Worm (Caenorhabditis elegans) whole organism, young adult: ENCODE measurements around the gene Y54G2A.49.

Experiments
- K11D2.4 ChIP-seq: fragments of 200-800 bp; sonication (Bioruptor generic); IDR thresholded peaks from 2 replicates; pipeline ENCODE4 v1.3.6; 2022; ENCODE audit warnings: missing genetic modification reagents, missing genetic modification characterization, missing compliant biosample characterization
- Y53G8AR.9 ChIP-seq: fragments of 200-800 bp; sonication (Bioruptor generic); conservative IDR thresholded peaks from 2 replicates; pipeline ENCODE4 v1.3.6; 2022; ENCODE audit warnings: missing genetic modification reagents, missing genetic modification characterization, missing compliant biosample characterization
- Y56A3A.18 ChIP-seq: fragments of 200-800 bp; sonication (Bioruptor generic); IDR thresholded peaks from 2 replicates; pipeline ENCODE4 v1.3.6; 2022; ENCODE audit warnings: missing genetic modification reagents, missing genetic modification characterization, missing compliant biosample characterization
- ama-1 ChIP-seq, 3 experiments: fragments of 150-350 bp in 1 of 3; sonication (generic microtip) in 2 of 3; optimal IDR thresholded peaks; 2 replicates each; lab custom pipeline; 2014 to 2018; ENCODE audit warnings: missing biosample characterization in 2 of 3, missing genetic modification characterization in 2 of 3, missing genetic modification reagents in 2 of 3
- ceh-91 ChIP-seq: fragments of 200-800 bp; sonication (Bioruptor generic); IDR thresholded peaks from 2 replicates; pipeline ENCODE4 v1.3.6; 2022; ENCODE audit warnings: missing genetic modification reagents, missing genetic modification characterization, missing compliant biosample characterization
- repo-1 ChIP-seq: sonication (generic microtip); optimal IDR thresholded peaks from 2 replicates; lab custom pipeline; 2017; ENCODE audit warnings: mild to moderate bottlenecking, missing genetic modification characterization, missing compliant biosample characterization

ce11 chrIV:2855056-2855752, 2.1 kb upstream of the Y54G2A.49 start:
- no peak for TF ChIP-seq Y53G8AR.9 (GFP tag; lab: Robert Waterston, UW)
- no peak for TF ChIP-seq K11D2.4 (GFP tag; lab: Robert Waterston, UW)
- no peak for TF ChIP-seq ceh-91 (GFP tag; lab: Robert Waterston, UW)
- no peak for TF ChIP-seq repo-1 (tag; lab: Kevin White, UChicago)
- TF ChIP-seq ama-1 (optimal IDR thresholded peaks at IDR 0.05; lab: Kevin White, UChicago), result no peak
- TF ChIP-seq ama-1 (GFP tag; optimal IDR thresholded peaks at IDR 0.05; lab: Kevin White, UChicago), result no peak
- no peak for TF ChIP-seq Y56A3A.18 (GFP tag; lab: Robert Waterston, UW)
